Worm (Caenorhabditis elegans) whole organism, L3 larva: ENCODE results near the gene F36D4.1.

Source experiments
- aly-2 ChIP-seq: fragments of 150-350 bp; optimal IDR thresholded peaks from 2 replicates; lab custom pipeline; 2014; ENCODE audit warnings: missing biosample characterization, missing genetic modification characterization
- ama-1 ChIP-seq: fragments of 150-350 bp; optimal IDR thresholded peaks from 2 replicates; lab custom pipeline; 2018
- ceh-28 ChIP-seq: fragments of 150-350 bp; optimal IDR thresholded peaks from 2 replicates; lab custom pipeline; 2014; ENCODE audit warnings: missing biosample characterization, missing genetic modification reagents, missing genetic modification characterization
- ceh-82 ChIP-seq: fragments of 150-350 bp; optimal IDR thresholded peaks from 2 replicates; lab custom pipeline; 2014; ENCODE audit warnings: missing biosample characterization, missing genetic modification characterization
- elt-2 ChIP-seq: sonication (generic microtip); optimal IDR thresholded peaks from 2 replicates; lab custom pipeline; 2016; ENCODE audit warnings: missing genetic modification reagents, mild to moderate bottlenecking, missing genetic modification characterization, missing compliant biosample characterization
- fos-1 ChIP-seq: fragments of 150-350 bp; optimal IDR thresholded peaks from 2 replicates; lab custom pipeline; 2014; ENCODE audit warnings: missing biosample characterization, missing genetic modification characterization
- nhr-11 ChIP-seq: fragments of 150-350 bp; optimal IDR thresholded peaks from 2 replicates; lab custom pipeline; 2014; ENCODE audit warnings: missing biosample characterization, missing genetic modification characterization
- pha-4 ChIP-seq: fragments of 150-350 bp; optimal IDR thresholded peaks from 2 replicates; lab custom pipeline; 2014; ENCODE audit warnings: missing biosample characterization, missing genetic modification reagents, missing genetic modification characterization
- tbx-2 ChIP-seq: sonication (generic microtip); optimal IDR thresholded peaks from 2 replicates; lab custom pipeline; 2016; ENCODE audit warnings: mild to moderate bottlenecking, missing genetic modification characterization, missing compliant biosample characterization
- unc-39 ChIP-seq: sonication (generic microtip); optimal IDR thresholded peaks from 4 replicates; lab custom pipeline; 2017; ENCODE audit warnings: missing biosample characterization, missing genetic modification characterization
- unc-62 ChIP-seq: fragments of 150-350 bp; sonication (generic microtip); optimal IDR thresholded peaks from 4 replicates; lab custom pipeline; 2014; ENCODE audit warnings: missing biosample characterization, missing genetic modification reagents, missing genetic modification characterization
- ztf-11 ChIP-seq: fragments of 150-350 bp; optimal IDR thresholded peaks from 2 replicates; lab custom pipeline; 2014; ENCODE audit warnings: missing biosample characterization, missing genetic modification characterization

- TF ChIP-seq ceh-82 (tag; lab: Kevin White, UChicago): no peak
- no peak for TF ChIP-seq pha-4 (tag; lab: Kevin White, UChicago)
- no peak for TF ChIP-seq ama-1 (lab: Kevin White, UChicago)
- TF ChIP-seq tbx-2 (tag; lab: Kevin White, UChicago): no peak
- TF ChIP-seq unc-39 (tag; lab: Kevin White, UChicago): no peak
- TF ChIP-seq elt-2 (tag; lab: Kevin White, UChicago): no peak
- TF ChIP-seq ztf-11 (tag; lab: Kevin White, UChicago): no peak
- TF ChIP-seq unc-62: no peak
- no peak for TF ChIP-seq fos-1 (tag; lab: Kevin White, UChicago)
- TF ChIP-seq nhr-11 (tag; lab: Kevin White, UChicago): no peak
- no peak for TF ChIP-seq aly-2 (tag; lab: Kevin White, UChicago)
- no peak for TF ChIP-seq ceh-28
Measured at ce11 chrV:9462605-9463004, 45.9 kb downstream of the F36D4.1 start, which contains the start of gene F07D3.3.
